Worm (Caenorhabditis elegans): ENCODE data around the gene ZC84.6.

DNA sequence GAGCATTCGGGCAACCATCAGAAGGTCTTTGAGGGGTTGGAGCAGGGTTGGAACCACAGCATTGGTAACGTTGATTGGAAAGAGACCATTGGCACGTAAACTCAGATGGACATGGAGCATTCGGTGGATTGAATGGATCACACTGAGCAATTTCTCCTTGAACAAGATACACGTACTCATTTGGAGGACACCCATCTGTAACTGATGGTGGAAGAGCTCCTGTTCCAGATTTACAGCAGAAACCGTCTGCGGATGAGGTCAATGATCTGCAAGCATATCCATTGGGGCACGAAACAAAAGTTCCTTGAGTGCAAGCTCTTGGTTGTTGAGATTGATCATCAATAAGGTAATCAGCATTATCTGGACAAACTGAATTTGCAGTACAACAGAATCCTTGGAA lies 2.5 kb upstream of the ZC84.6 start:
- TF ChIP-seq elt-3 (tag; optimal IDR thresholded peaks at IDR 0.05) (no peak), pha-4 (tag; optimal IDR thresholded peaks at IDR 0.05) (no peak), ztf-11 (tag; optimal IDR thresholded peaks at IDR 0.05) (no peak), nhr-76 (tag; optimal IDR thresholded peaks at IDR 0.05) (no peak), unc-120 (tag; optimal IDR thresholded peaks at IDR 0.05; ENCODE audit: poor library complexity, severe bottlenecking) (no peak), elt-1 (tag; optimal IDR thresholded peaks at IDR 0.05; ENCODE audit: borderline replicate concordance, insufficient read depth) (no peak), sem-2 (GFP tag; optimal IDR thresholded peaks at IDR 0.05) (no peak), lsy-2 (tag; optimal IDR thresholded peaks at IDR 0.05) (no peak), flh-1 (GFP tag; optimal IDR thresholded peaks at IDR 0.05) (no peak), snpc-4 (tag; optimal IDR thresholded peaks at IDR 0.05) (no peak), nhr-28 (tag; optimal IDR thresholded peaks at IDR 0.05) (no peak), nhr-237 (tag; optimal IDR thresholded peaks at IDR 0.05) (no peak)
